Fruit fly (Drosophila melanogaster): ENCODE measurements around the gene MED30.

Gene MED30

dm6 chr3L:626498-627369 is 27.2 kb downstream of the MED30 start (continued):
- TF ChIP-seq CG6276 (GFP tag; optimal IDR thresholded peaks at IDR 0.05) (peak; percentile 83), Blimp-1 (GFP tag; optimal IDR thresholded peaks at IDR 0.05) (peak; percentile 35), Gug (GFP tag; IDR thresholded peaks at IDR 0.05) (peak; percentile 77), CG6854 (GFP tag; optimal IDR thresholded peaks at IDR 0.05) (peak; percentile 87), Hr4 (GFP tag; optimal IDR thresholded peaks at IDR 0.05) (peak; percentile 51), Sox14 (GFP tag; optimal IDR thresholded peaks at IDR 0.05) (peak; percentile 37), CG10631 (GFP tag; optimal IDR thresholded peaks at IDR 0.05) (peak; percentile 52), CG31627 (GFP tag; optimal IDR thresholded peaks at IDR 0.05) (peak; percentile 52), CG32006 (GFP tag; optimal IDR thresholded peaks at IDR 0.05) (peak; percentile 56), Sox102F (GFP tag; optimal IDR thresholded peaks at IDR 0.05) (peak; percentile 58), achi (GFP tag; optimal IDR thresholded peaks at IDR 0.05) (peak; percentile 58), Smox (GFP tag; optimal IDR thresholded peaks at IDR 0.05) (peak; percentile 39), lz (GFP tag; optimal IDR thresholded peaks at IDR 0.05) (peak; percentile 50), dsx (GFP tag; optimal IDR thresholded peaks at IDR 0.05; ENCODE audit: poor library complexity, severe bottlenecking) (peak; percentile 80), Lpt (GFP tag; optimal IDR thresholded peaks at IDR 0.05) (peak; percentile 87), Eip93F (GFP tag; optimal IDR thresholded peaks at IDR 0.05) (no peak), CG11902 (GFP tag; optimal IDR thresholded peaks at IDR 0.05) (peak; percentile 23), cyc (GFP tag; optimal IDR thresholded peaks at IDR 0.05) (peak; percentile 28), eg (GFP tag; IDR thresholded peaks at IDR 0.05) (peak; percentile 94), Ets21C (GFP tag; optimal IDR thresholded peaks at IDR 0.05) (peak; percentile 17), acj6 (GFP tag; optimal IDR thresholded peaks at IDR 0.05) (peak; percentile 41), CG16779 (tag; optimal IDR thresholded peaks at IDR 0.05) (peak; percentile 90), pdm3 (GFP tag; optimal IDR thresholded peaks at IDR 0.05) (peak; percentile 57), CG11762 (GFP tag; optimal IDR thresholded peaks at IDR 0.05; ENCODE audit: insufficient read depth) (peak; percentile 45), CG10669 (GFP tag; optimal IDR thresholded peaks at IDR 0.05) (peak; percentile 77), CG15336 (GFP tag; IDR thresholded peaks at IDR 0.05) (peak; percentile 74), CG1621 (tag; optimal IDR thresholded peaks at IDR 0.05) (peak; percentile 85), Met (GFP tag; optimal IDR thresholded peaks at IDR 0.05) (peak; percentile 50), CG8632 (GFP tag; optimal IDR thresholded peaks at IDR 0.05) (peak; percentile 27), CG6808 (GFP tag; optimal IDR thresholded peaks at IDR 0.05) (peak; percentile 87), CG8119 (GFP tag; IDR thresholded peaks at IDR 0.05) (peak; percentile 82), fd59A (GFP tag; optimal IDR thresholded peaks at IDR 0.05) (peak; percentile 43), ss (GFP tag; optimal IDR thresholded peaks at IDR 0.05) (peak; percentile 91 to 95)

DNA sequence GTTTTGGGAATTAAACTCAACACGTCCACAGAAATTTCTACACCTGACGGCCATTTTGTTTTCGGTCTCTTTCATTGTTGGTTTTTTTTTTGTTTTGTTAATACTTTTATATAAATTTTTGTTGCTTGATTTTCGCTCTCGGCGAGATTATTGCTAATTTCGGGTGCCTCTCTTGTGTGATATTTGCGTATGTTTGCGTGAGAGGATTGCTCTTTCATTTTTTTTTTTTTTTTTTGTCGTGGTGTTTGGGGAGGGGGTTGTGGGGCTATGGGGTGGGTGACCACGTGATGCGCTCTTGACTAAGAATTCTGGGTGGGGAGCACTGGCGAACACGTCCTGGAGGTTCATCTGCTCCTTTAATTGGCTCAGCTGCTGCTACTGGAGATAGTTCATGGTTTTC is 28.0 kb downstream of the MED30 start:
- 0 out of 3 replicates have a peak, but pooled peaks have one; percentile 36 for TF ChIP-seq CG8119 (GFP tag; IDR thresholded peaks at IDR 0.05)
- no peak for TF ChIP-seq net (GFP tag; optimal IDR thresholded peaks at IDR 0.05)
- TF ChIP-seq CG6808 (GFP tag; optimal IDR thresholded peaks at IDR 0.05), result no peak
- 0 out of 2 replicates have a peak, but pooled peaks have one; percentile 14 for TF ChIP-seq Gug (GFP tag; IDR thresholded peaks at IDR 0.05)
- TF ChIP-seq CG9139 (GFP tag; optimal IDR thresholded peaks at IDR 0.05), result no peak
- TF ChIP-seq acj6 (GFP tag; optimal IDR thresholded peaks at IDR 0.05), result no peak
- TF ChIP-seq achi (GFP tag; optimal IDR thresholded peaks at IDR 0.05), result no peak
- no peak for TF ChIP-seq fd85E (GFP tag; optimal IDR thresholded peaks at IDR 0.05)
- TF ChIP-seq Hr38 (GFP tag; optimal IDR thresholded peaks at IDR 0.05), result no peak
- no peak for TF ChIP-seq ss (GFP tag; optimal IDR thresholded peaks at IDR 0.05)
- TF ChIP-seq Eip75B (GFP tag; optimal IDR thresholded peaks at IDR 0.05), result no peak
- peak; percentile 71 for TF ChIP-seq eg (GFP tag; IDR thresholded peaks at IDR 0.05)
- no peak for TF ChIP-seq spab (GFP tag; optimal IDR thresholded peaks at IDR 0.05)
- no peak for TF ChIP-seq CG11902 (GFP tag; optimal IDR thresholded peaks at IDR 0.05)
- TF ChIP-seq CG4318 (GFP tag; optimal IDR thresholded peaks at IDR 0.05), result no peak
- TF ChIP-seq CG15336 (GFP tag; IDR thresholded peaks at IDR 0.05), result no peak; the same call in 1 of the 2 replicates
- TF ChIP-seq svp (GFP tag), result no peak
- no peak for TF ChIP-seq CG11294 (GFP tag; IDR thresholded peaks at IDR 0.05)
- TF ChIP-seq esn (GFP tag; optimal IDR thresholded peaks at IDR 0.05), result no peak
- TF ChIP-seq Ets96B (tag; optimal IDR thresholded peaks at IDR 0.05), result no peak
- no peak for TF ChIP-seq Hr4 (GFP tag; optimal IDR thresholded peaks at IDR 0.05)
- TF ChIP-seq Met (GFP tag; optimal IDR thresholded peaks at IDR 0.05), result peak; percentile 7
- no peak for TF ChIP-seq CG16779 (tag; optimal IDR thresholded peaks at IDR 0.05)
- no peak for TF ChIP-seq dsx (GFP tag; optimal IDR thresholded peaks at IDR 0.05; ENCODE audit: poor library complexity, severe bottlenecking)
- no peak for TF ChIP-seq CG31627 (GFP tag; optimal IDR thresholded peaks at IDR 0.05)
- TF ChIP-seq Eip78C (GFP tag), result no peak
- peak; percentile 54; the same call in 2 of the 3 replicates for TF ChIP-seq CG6163 (GFP tag; IDR thresholded peaks at IDR 0.05)
- no peak for TF ChIP-seq Sox15 (GFP tag; optimal IDR thresholded peaks at IDR 0.05)
- TF ChIP-seq CG6276 (GFP tag; optimal IDR thresholded peaks at IDR 0.05), result peak; percentile 20

Data from whole organism, prepupa.